Fruit fly (Drosophila melanogaster) whole organism, prepupa: ENCODE measurements around the gene CG13833.

ENCODE experiments used
- CG3032 ChIP-seq: fragments of 200-800 bp; optimal IDR thresholded peaks from 2 replicates; lab custom pipeline; 2019; ENCODE audit warnings: missing biosample characterization, mild to moderate bottlenecking, missing genetic modification characterization, moderate library complexity
- CG6792 ChIP-seq: fragments of 200-800 bp; sonication (Bioruptor generic); optimal IDR thresholded peaks from 3 replicates; lab custom pipeline; 2016; ENCODE audit warnings: missing biosample characterization, missing genetic modification characterization
- Hr39 ChIP-seq: fragments of 200-800 bp; sonication (Bioruptor generic); optimal IDR thresholded peaks from 2 replicates; lab custom pipeline; 2016; ENCODE audit warnings: missing biosample characterization, missing genetic modification characterization
- dsx ChIP-seq: fragments of 200-800 bp; optimal IDR thresholded peaks from 3 replicates; lab custom pipeline; 2019; ENCODE audit warnings: missing biosample characterization, mild to moderate bottlenecking, missing genetic modification characterization, moderate library complexity; ENCODE audit not compliant: poor library complexity, severe bottlenecking
- ss ChIP-seq, 2 experiments: fragments of 200-800 bp; sonication (Bioruptor generic); optimal IDR thresholded peaks; 2 replicates in 1 of 2; 3 replicates in 1 of 2; lab custom pipeline; 2017 to 2018; ENCODE audit warnings: mild to moderate bottlenecking in 2 of 2, missing biosample characterization in 2 of 2, missing genetic modification characterization in 2 of 2, moderate library complexity in 1 of 2

DNA sequence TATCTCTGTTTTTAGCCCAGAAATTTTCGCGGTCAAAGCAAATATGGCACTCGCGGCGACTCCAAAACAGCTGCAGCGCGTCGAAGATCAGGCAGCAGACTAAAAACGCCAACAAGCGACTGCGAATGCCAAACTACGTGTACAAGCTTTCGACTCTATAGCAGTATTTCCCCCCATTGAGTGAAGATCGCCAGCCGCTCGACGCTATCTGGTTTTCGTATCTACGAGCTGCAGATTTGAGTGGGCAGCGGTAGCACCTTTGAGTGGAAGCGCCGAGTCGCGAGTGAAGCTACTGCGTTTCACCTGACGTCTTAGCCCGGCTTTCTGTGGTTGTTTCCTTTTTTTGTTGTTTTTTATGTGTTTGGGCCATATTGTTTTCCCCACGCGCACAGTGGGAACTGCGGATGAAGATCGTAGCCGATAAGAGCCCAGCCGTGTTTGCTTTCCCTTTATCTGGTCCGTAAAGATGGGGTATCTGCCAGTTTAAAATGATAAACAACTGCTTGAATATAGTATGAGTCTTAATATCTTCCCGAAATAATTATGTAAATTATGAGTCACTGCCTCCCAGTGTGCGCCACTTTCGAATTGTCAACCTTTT lies 12.8 kb upstream of the CG13833 start, which contains the start of gene CG17121:
- TF ChIP-seq CG3032 (tag; lab: Kevin White, UChicago) (no peak), dsx (GFP tag; lab: Kevin White, UChicago) (no peak), Hr39 (GFP tag; lab: Kevin White, UChicago) (no peak), ss (GFP tag; optimal IDR thresholded peaks at IDR 0.05; lab: Kevin White, UChicago) (no peak), CG6792 (GFP tag; lab: Kevin White, UChicago) (no peak)
